Worm (Caenorhabditis elegans): ENCODE measurements around the gene Y27F2A.8.

DNA sequence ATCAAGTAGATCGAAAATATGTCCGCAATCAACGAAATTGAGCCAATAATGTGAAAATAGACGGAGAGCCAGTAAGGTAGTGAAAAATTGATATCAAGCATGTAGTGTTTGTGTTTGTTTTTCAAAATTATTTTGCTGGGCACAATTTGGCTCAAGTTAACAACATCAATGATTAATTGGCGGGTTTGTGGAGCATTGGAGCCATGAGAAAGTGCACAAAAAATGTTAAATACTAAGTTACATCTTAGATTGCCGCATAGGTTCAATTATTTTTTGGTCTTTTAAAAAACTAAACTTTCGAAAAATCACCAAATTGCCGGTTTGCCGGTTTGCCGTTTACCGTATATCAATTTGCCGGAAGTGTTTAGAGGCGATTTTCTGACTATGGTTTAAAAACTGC lies 45.8 kb upstream of the Y27F2A.8 start, which contains the start of gene sri-54:
- TF ChIP-seq nhr-20 (tag; optimal IDR thresholded peaks at IDR 0.05) (no peak), mep-1 (tag; optimal IDR thresholded peaks at IDR 0.05) (no peak), lin-15B (tag; optimal IDR thresholded peaks at IDR 0.05) (no peak), dpl-1 (GFP tag; optimal IDR thresholded peaks at IDR 0.05) (no peak), nhr-237 (tag; optimal IDR thresholded peaks at IDR 0.05) (no peak), elt-2 (tag; optimal IDR thresholded peaks at IDR 0.05) (no peak), pag-3 (tag; optimal IDR thresholded peaks at IDR 0.05; ENCODE audit: borderline replicate concordance, insufficient read depth) (no peak), lin-13 (GFP tag; optimal IDR thresholded peaks at IDR 0.05) (no peak), lsy-2 (tag; optimal IDR thresholded peaks at IDR 0.05) (no peak), fos-1 (tag; optimal IDR thresholded peaks at IDR 0.05) (no peak), mab-9 (GFP tag; IDR thresholded peaks at IDR 0.05) (no peak)
